Fruit fly (Drosophila melanogaster): Measurements from ENCODE around the gene pkm.

pkm gene

DNA sequence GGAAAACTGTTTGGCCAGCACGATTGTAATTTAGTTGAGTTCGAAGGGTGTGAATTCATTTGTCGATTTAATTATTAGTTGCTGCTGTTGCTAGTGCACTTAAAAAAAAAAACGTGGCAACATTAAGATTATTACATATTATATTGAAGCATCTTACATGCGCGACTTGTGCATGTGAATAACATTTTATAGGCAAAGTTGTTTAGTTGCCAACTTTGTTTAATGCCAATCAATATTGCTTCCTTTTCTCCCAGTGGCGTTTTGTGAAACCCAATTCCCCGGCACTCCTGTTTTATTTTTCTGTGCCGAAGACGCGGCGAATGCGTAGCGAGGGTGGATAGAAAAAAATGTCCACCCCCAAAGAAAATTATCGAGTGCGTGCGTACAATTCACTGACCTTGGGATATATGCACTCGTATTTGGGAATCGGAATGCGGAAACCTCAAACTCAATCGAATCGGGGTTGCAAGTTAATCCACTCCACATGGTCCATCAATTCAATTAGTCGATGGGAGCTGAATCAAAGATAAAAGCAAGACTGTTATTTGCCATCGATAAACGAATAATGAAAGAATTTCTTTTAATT lies 45.1 kb upstream of the pkm start (continued):
- TF ChIP-seq Neu2 (GFP tag; optimal IDR thresholded peaks at IDR 0.05; ENCODE audit: borderline replicate concordance) (no peak), Stat92E (GFP tag; optimal IDR thresholded peaks at IDR 0.05) (peak in 1 of 3 experiments; percentile 55), ranshi (GFP tag; IDR thresholded peaks at IDR 0.05) (peak; percentile 45; the same call in 1 of the 2 replicates), phol (tag; optimal IDR thresholded peaks at IDR 0.05) (peak; percentile 67), CG6683 (GFP tag; optimal IDR thresholded peaks at IDR 0.05) (no peak), corto (GFP tag; optimal IDR thresholded peaks at IDR 0.05) (no peak), MTF-1 (GFP tag; optimal IDR thresholded peaks at IDR 0.05; ENCODE audit: borderline replicate concordance) (peak; percentile 17), Tbp (GFP tag; optimal IDR thresholded peaks at IDR 0.05) (no peak), stwl (tag; optimal IDR thresholded peaks at IDR 0.05) (peak; percentile 21), CG34376 (GFP tag; optimal IDR thresholded peaks at IDR 0.05) (no peak), Adf1 (GFP tag; IDR thresholded peaks at IDR 0.05) (no peak), CG4424 (GFP tag; optimal IDR thresholded peaks at IDR 0.05) (peak; percentile 63), sob (GFP tag; IDR thresholded peaks at IDR 0.05) (peak; percentile 57; the same call in 1 of the 2 replicates), CG6272 (GFP tag; IDR thresholded peaks at IDR 0.05) (0 out of 2 replicates have a peak, but pooled peaks have one; percentile 30), lab (GFP tag; optimal IDR thresholded peaks at IDR 0.05) (peak; percentile 44), Sox100B (GFP tag; optimal IDR thresholded peaks at IDR 0.05) (peak; percentile 43), Optix (GFP tag; IDR thresholded peaks at IDR 0.05) (peak; percentile 66), CG6813 (GFP tag; optimal IDR thresholded peaks at IDR 0.05) (peak; percentile 57), CG12155 (GFP tag; optimal IDR thresholded peaks at IDR 0.05) (peak; percentile 26), Jarid2 (GFP tag; optimal IDR thresholded peaks at IDR 0.05) (no peak), sens (GFP tag) (peak; percentile 94), Mes4 (GFP tag; optimal IDR thresholded peaks at IDR 0.05) (peak; percentile 33), CG17361 (GFP tag; IDR thresholded peaks at IDR 0.05) (peak; percentile 70), zen (tag; optimal IDR thresholded peaks at IDR 0.05) (peak; percentile 32), chif (GFP tag; optimal IDR thresholded peaks at IDR 0.05) (peak in 1 of 2 experiments; percentile 62), az2 (GFP tag; optimal IDR thresholded peaks at IDR 0.05) (peak; percentile 64), CG11696 (GFP tag; IDR thresholded peaks at IDR 0.05) (peak; percentile 42; the same call in 1 of the 2 replicates), CG31388 (GFP tag; optimal IDR thresholded peaks at IDR 0.05) (peak; percentile 33), Mad (GFP tag; optimal IDR thresholded peaks at IDR 0.05) (peak; percentile 29), CG10543 (GFP tag; optimal IDR thresholded peaks at IDR 0.05) (no peak), onecut (GFP tag; IDR thresholded peaks at IDR 0.05) (peak; percentile 58), ems (GFP tag; optimal IDR thresholded peaks at IDR 0.05) (peak; percentile 39), Atf3 (GFP tag; optimal IDR thresholded peaks at IDR 0.05) (peak; percentile 40), tna (GFP tag; IDR thresholded peaks at IDR 0.05; ENCODE audit: partially characterized antibody) (no peak), sqz (GFP tag; optimal IDR thresholded peaks at IDR 0.05) (peak; percentile 46), bsh (GFP tag; optimal IDR thresholded peaks at IDR 0.05) (peak in 1 of 2 experiments; percentile 84), CG4730 (GFP tag; IDR thresholded peaks at IDR 0.05) (0 out of 2 replicates have a peak, but pooled peaks have one; percentile 45), nerfin-1 (tag; optimal IDR thresholded peaks at IDR 0.05) (peak; percentile 82), otp (GFP tag; IDR thresholded peaks at IDR 0.05) (peak; percentile 70; the same call in 2 of the 3 replicates), CG4360 (GFP tag; IDR thresholded peaks at IDR 0.05) (peak; percentile 51; the same call in 1 of the 2 replicates), CG17328 (GFP tag; IDR thresholded peaks at IDR 0.05) (peak; percentile 67), stc (GFP tag; IDR thresholded peaks at IDR 0.05) (no peak), CG10209 (GFP tag; optimal IDR thresholded peaks at IDR 0.05) (peak; percentile 46), CG17186 (GFP tag; optimal IDR thresholded peaks at IDR 0.05) (no peak), usp (GFP tag; optimal IDR thresholded peaks at IDR 0.05) (no peak), CG1647 (GFP tag; optimal IDR thresholded peaks at IDR 0.05) (peak; percentile 29), Max (GFP tag; optimal IDR thresholded peaks at IDR 0.05) (peak; percentile 20), CG4707 (GFP tag; optimal IDR thresholded peaks at IDR 0.05) (peak; percentile 4), CG8924 (tag; optimal IDR thresholded peaks at IDR 0.05) (peak; percentile 20)
